Worm (Caenorhabditis elegans) whole organism, L1 larva: ENCODE measurements around the gene C14F11.7.

Experiments used
- ceh-88 ChIP-seq: fragments of 200-800 bp; sonication (Bioruptor generic); IDR thresholded peaks from 2 replicates; pipeline ENCODE4 v1.3.6; 2022; ENCODE audit warnings: missing genetic modification characterization, missing compliant biosample characterization
- lsy-2 ChIP-seq, 2 experiments: fragments of 150-350 bp; optimal IDR thresholded peaks; 2 replicates each; lab custom pipeline; 2014; ENCODE audit warnings: missing biosample characterization in 2 of 2, missing genetic modification characterization in 2 of 2
- skn-1 ChIP-seq: fragments of 150-350 bp; optimal IDR thresholded peaks from 2 replicates; lab custom pipeline; 2014; ENCODE audit warnings: missing biosample characterization, missing genetic modification characterization

- TF ChIP-seq lsy-2 (tag; optimal IDR thresholded peaks at IDR 0.05; lab: Kevin White, UChicago) (no peak), ceh-88 (GFP tag; lab: Robert Waterston, UW) (no peak), skn-1 (no peak)
Observed at ce11 chrX:6175829-6176228, 32.5 kb downstream of the C14F11.7 start, which contains the start of gene T25B2.3.
